Fruit fly (Drosophila melanogaster): Measurements from ENCODE around the gene CG13244.

Gene CG13244

DNA sequence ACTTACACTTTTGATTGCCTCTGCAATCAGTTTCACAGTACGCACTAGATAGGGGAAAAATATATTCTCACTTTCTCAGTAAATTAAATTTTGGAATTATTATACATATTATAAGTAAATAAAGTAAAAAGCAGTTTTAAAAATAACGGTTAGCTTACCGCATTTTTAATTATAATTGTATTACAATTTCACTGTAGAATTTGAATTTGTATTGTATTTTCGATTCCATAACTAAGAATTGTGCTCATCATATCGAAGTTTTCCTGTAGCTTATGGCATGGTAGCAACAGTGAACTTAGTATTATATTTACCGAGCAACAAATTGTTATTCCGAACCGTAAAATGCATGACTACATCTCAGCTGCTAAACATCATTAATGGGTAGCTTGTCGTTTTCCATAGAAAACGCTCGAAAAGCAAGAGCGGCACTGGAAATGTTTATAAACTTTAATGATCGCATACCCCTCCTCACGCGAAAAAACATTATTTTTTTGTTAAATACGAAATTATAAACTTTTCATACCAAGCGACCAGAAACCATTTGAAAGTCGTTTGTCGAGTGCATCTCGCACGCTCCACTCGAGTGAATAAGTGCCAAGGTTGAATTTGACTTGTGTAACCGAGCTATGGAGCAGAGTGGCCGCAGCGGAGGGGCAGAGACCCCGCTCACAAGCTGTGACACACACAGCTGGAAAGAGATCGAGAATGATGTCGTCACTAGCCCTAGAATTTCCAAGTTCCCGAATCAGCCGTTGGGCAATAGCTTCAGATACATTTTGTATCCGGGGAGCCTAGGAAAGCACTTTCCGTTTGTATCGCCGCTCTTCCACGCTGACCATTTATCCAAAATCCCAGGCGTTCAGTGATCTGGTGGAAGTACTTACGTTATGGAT lies 4.4 kb upstream of the CG13244 start (continued):
- peak; percentile 32; the same call in 1 of the 2 replicates for TF ChIP-seq CG1024 (GFP tag; IDR thresholded peaks at IDR 0.05)
- peak; percentile 56 for TF ChIP-seq Gsc (GFP tag; IDR thresholded peaks at IDR 0.05)
- TF ChIP-seq disco-r (GFP tag; optimal IDR thresholded peaks at IDR 0.05) = peak; percentile 12
- peak; percentile 67 for TF ChIP-seq CG6654 (GFP tag; optimal IDR thresholded peaks at IDR 0.05)
- TF ChIP-seq CG10654 (GFP tag; optimal IDR thresholded peaks at IDR 0.05) = peak; percentile 85
- TF ChIP-seq ci (GFP tag; IDR thresholded peaks at IDR 0.05) = peak; percentile 92
- no peak for TF ChIP-seq CG34376 (GFP tag; optimal IDR thresholded peaks at IDR 0.05)
- TF ChIP-seq Oli (tag; optimal IDR thresholded peaks at IDR 0.05) = peak; percentile 93
- peak; percentile 73 for TF ChIP-seq Gug (GFP tag; IDR thresholded peaks at IDR 0.05)
- TF ChIP-seq hbn (GFP tag; IDR thresholded peaks at IDR 0.05; ENCODE audit: partially characterized antibody) = no peak
- TF ChIP-seq mirr (GFP tag; optimal IDR thresholded peaks at IDR 0.05) = peak; percentile 60
- TF ChIP-seq HmgZ (tag; optimal IDR thresholded peaks at IDR 0.05) = peak; percentile 88
- peak; percentile 90 for TF ChIP-seq Spps (tag; optimal IDR thresholded peaks at IDR 0.05)
- TF ChIP-seq CG2199 (GFP tag; IDR thresholded peaks at IDR 0.05) = peak; percentile 83
- peak; percentile 42 for TF ChIP-seq psq (GFP tag; optimal IDR thresholded peaks at IDR 0.05)
- peak; percentile 97 for TF ChIP-seq run (tag; optimal IDR thresholded peaks at IDR 0.05)
- TF ChIP-seq nmo (GFP tag; optimal IDR thresholded peaks at IDR 0.05) = peak; percentile 93
- peak; percentile 34 for TF ChIP-seq maf-S (GFP tag; optimal IDR thresholded peaks at IDR 0.05)
- peak; percentile 68; the same call in 1 of the 3 replicates for TF ChIP-seq H15 (GFP tag; IDR thresholded peaks at IDR 0.05)
- TF ChIP-seq insv (GFP tag; optimal IDR thresholded peaks at IDR 0.05) = peak in 1 of 2 experiments; percentile 62
- TF ChIP-seq CG16813 (GFP tag; IDR thresholded peaks at IDR 0.05; ENCODE audit: partially characterized antibody) = no peak
- peak; percentile 97 for TF ChIP-seq CG8924 (tag; optimal IDR thresholded peaks at IDR 0.05)
- TF ChIP-seq sna (GFP tag; IDR thresholded peaks at IDR 0.05; ENCODE audit: partially characterized antibody) = no peak
- peak; percentile 84 for TF ChIP-seq GATAe (GFP tag; conservative IDR thresholded peaks at IDR 0.05)
- peak; percentile 91 for TF ChIP-seq CG31441 (GFP tag; IDR thresholded peaks at IDR 0.05)
- peak; percentile 33 for TF ChIP-seq CTCF (GFP tag; optimal IDR thresholded peaks at IDR 0.05)
- TF ChIP-seq Hr78 (GFP tag; optimal IDR thresholded peaks at IDR 0.05) = no peak
- peak; percentile 87 for TF ChIP-seq CG9932 (GFP tag; IDR thresholded peaks at IDR 0.05)
- TF ChIP-seq CG14014 (GFP tag; IDR thresholded peaks at IDR 0.05) = peak; percentile 89
- TF ChIP-seq CG12769 (tag; optimal IDR thresholded peaks at IDR 0.05) = peak; percentile 100
- TF ChIP-seq so (GFP tag; IDR thresholded peaks at IDR 0.05) = peak; percentile 48; the same call in 2 of the 3 replicates
- TF ChIP-seq her (GFP tag; optimal IDR thresholded peaks at IDR 0.05) = peak; percentile 17
- TF ChIP-seq Atf-2 (GFP tag; optimal IDR thresholded peaks at IDR 0.05) = no peak
- TF ChIP-seq CG13296 (GFP tag; optimal IDR thresholded peaks at IDR 0.05) = peak; percentile 96
- peak; percentile 83 for TF ChIP-seq Drgx (GFP tag; IDR thresholded peaks at IDR 0.05)
- no peak for TF ChIP-seq CG8944 (GFP tag; optimal IDR thresholded peaks at IDR 0.05)
- peak; percentile 94 for TF ChIP-seq tgo (GFP tag; IDR thresholded peaks at IDR 0.05)
- peak; percentile 86 for TF ChIP-seq ewg (GFP tag; optimal IDR thresholded peaks at IDR 0.05)
- TF ChIP-seq Nf-YC (tag; optimal IDR thresholded peaks at IDR 0.05) = peak; percentile 89
- TF ChIP-seq onecut (GFP tag; IDR thresholded peaks at IDR 0.05) = peak; percentile 61
- TF ChIP-seq CG9876 (GFP tag; optimal IDR thresholded peaks at IDR 0.05) = no peak
- peak; percentile 88 for TF ChIP-seq CG12104 (GFP tag; optimal IDR thresholded peaks at IDR 0.05)
- peak; percentile 88 for TF ChIP-seq tio (GFP tag; optimal IDR thresholded peaks at IDR 0.05)
- TF ChIP-seq CG14050 (GFP tag; IDR thresholded peaks at IDR 0.05) = peak; percentile 92
- peak; percentile 95 for TF ChIP-seq CG17328 (GFP tag; IDR thresholded peaks at IDR 0.05)
- TF ChIP-seq bab2 (GFP tag; optimal IDR thresholded peaks at IDR 0.05) = peak; percentile 28
- TF ChIP-seq CG4360 (GFP tag; IDR thresholded peaks at IDR 0.05) = no peak
- TF ChIP-seq Meics (GFP tag; optimal IDR thresholded peaks at IDR 0.05) = peak; percentile 91
- TF ChIP-seq Side (GFP tag; optimal IDR thresholded peaks at IDR 0.05) = peak; percentile 16
- TF ChIP-seq CG3847 (GFP tag; IDR thresholded peaks at IDR 0.05) = peak; percentile 96
